Worm (Caenorhabditis elegans) whole organism, L3 larva: ENCODE measurements around the gene snr-3.

Source experiments
- ama-1 ChIP-seq: fragments of 150-350 bp; optimal IDR thresholded peaks from 2 replicates; lab custom pipeline; 2018
- ceh-16 ChIP-seq: sonication (generic microtip); optimal IDR thresholded peaks from 2 replicates; lab custom pipeline; 2017; ENCODE audit warnings: missing biosample characterization, missing genetic modification characterization
- ceh-28 ChIP-seq: fragments of 150-350 bp; optimal IDR thresholded peaks from 2 replicates; lab custom pipeline; 2014; ENCODE audit warnings: missing biosample characterization, missing genetic modification reagents, missing genetic modification characterization
- nhr-23 ChIP-seq: fragments of 150-350 bp; optimal IDR thresholded peaks from 2 replicates; lab custom pipeline; 2014; ENCODE audit warnings: missing biosample characterization, missing genetic modification reagents, missing genetic modification characterization
- nhr-76 ChIP-seq: fragments of 150-350 bp; sonication (generic microtip); optimal IDR thresholded peaks from 5 replicates; lab custom pipeline; 2014; ENCODE audit warnings: missing biosample characterization, missing genetic modification characterization
- skn-1 ChIP-seq: fragments of 150-350 bp; optimal IDR thresholded peaks from 2 replicates; lab custom pipeline; 2014; ENCODE audit warnings: missing biosample characterization, missing genetic modification characterization
- snpc-4 ChIP-seq: fragments of 150-350 bp; optimal IDR thresholded peaks from 2 replicates; lab custom pipeline; 2014; ENCODE audit warnings: missing biosample characterization, missing genetic modification characterization

DNA sequence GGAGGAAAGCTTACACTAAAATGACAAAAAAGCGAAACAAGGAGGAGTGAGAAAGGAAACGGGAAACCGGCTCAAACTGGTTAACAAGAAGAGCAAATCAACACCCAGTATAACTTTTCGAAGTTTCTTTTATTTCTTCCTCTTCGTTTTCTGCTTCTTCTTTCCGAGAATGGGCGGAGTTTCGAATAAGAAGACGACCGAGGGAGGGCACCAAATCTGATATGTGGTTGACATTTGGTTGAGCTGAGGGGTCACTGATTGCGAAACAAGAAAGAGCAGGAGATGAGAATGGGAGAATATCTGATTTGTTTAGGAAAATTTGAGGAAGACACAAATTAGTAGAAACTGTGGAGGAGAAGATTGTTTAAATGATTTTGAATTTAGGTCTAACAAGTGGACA, 9.0 kb upstream of the snr-3 start:
- no peak for TF ChIP-seq skn-1
- TF ChIP-seq nhr-23, result no peak
- no peak for TF ChIP-seq ceh-16 (tag; lab: Kevin White, UChicago)
- TF ChIP-seq snpc-4 (tag; lab: Kevin White, UChicago), result no peak
- no peak for TF ChIP-seq nhr-76 (tag; lab: Kevin White, UChicago)
- TF ChIP-seq ama-1, result no peak
- TF ChIP-seq ceh-28, result no peak
